Fruit fly (Drosophila melanogaster) whole organism, embryonic: ENCODE data around the gene Glyat.

Experiments
- CG11085 ChIP-seq: fragments of 200-800 bp; sonication (Bioruptor generic); IDR thresholded peaks from 2 replicates; pipeline ENCODE4 v1.3.6; 2022; ENCODE audit warnings: missing biosample characterization, missing genetic modification characterization
- CG11398 ChIP-seq: fragments of 200-800 bp; sonication (Bioruptor generic); optimal IDR thresholded peaks from 2 replicates; lab custom pipeline; 2016; ENCODE audit warnings: missing biosample characterization, missing genetic modification characterization
- CG11504 ChIP-seq: fragments of 200-800 bp; sonication (Bioruptor generic); optimal IDR thresholded peaks from 3 replicates; lab custom pipeline; 2019; ENCODE audit warnings: missing biosample characterization, mild to moderate bottlenecking, missing genetic modification characterization, moderate library complexity
- CG12155 ChIP-seq: fragments of 200-800 bp; sonication (Bioruptor generic); optimal IDR thresholded peaks from 3 replicates; lab custom pipeline; 2016; ENCODE audit warnings: missing biosample characterization, missing genetic modification characterization
- CG12659 ChIP-seq: fragments of 200-800 bp; sonication (Bioruptor generic); optimal IDR thresholded peaks from 3 replicates; lab custom pipeline; 2017; ENCODE audit warnings: mild to moderate bottlenecking, missing biosample characterization, missing genetic modification reagents, missing genetic modification characterization
- CG12744 ChIP-seq: fragments of 200-800 bp; sonication (Bioruptor generic); optimal IDR thresholded peaks from 2 replicates; lab custom pipeline; 2016; ENCODE audit warnings: missing biosample characterization, missing genetic modification characterization
- CG13424 ChIP-seq: fragments of 200-800 bp; sonication (Bioruptor generic); optimal IDR thresholded peaks from 2 replicates; lab custom pipeline; 2019; ENCODE audit warnings: missing biosample characterization, mild to moderate bottlenecking, missing genetic modification characterization, moderate library complexity
- CG14667 ChIP-seq: fragments of 200-800 bp; sonication (Bioruptor generic); IDR thresholded peaks from 2 replicates; pipeline ENCODE4 v1.3.6; 2022; ENCODE audit warnings: missing biosample characterization, missing genetic modification characterization
- CG15514 ChIP-seq: fragments of 200-800 bp; sonication (Bioruptor generic); optimal IDR thresholded peaks from 3 replicates; lab custom pipeline; 2017; ENCODE audit warnings: missing biosample characterization, missing genetic modification characterization, mild to moderate bottlenecking, moderate library complexity, missing genetic modification reagents
- CG17385 ChIP-seq: fragments of 200-800 bp; sonication (Bioruptor generic); optimal IDR thresholded peaks from 3 replicates; lab custom pipeline; 2018; ENCODE audit warnings: missing biosample characterization, mild to moderate bottlenecking, missing genetic modification characterization
- CG17568 ChIP-seq: fragments of 200-800 bp; sonication (Bioruptor generic); optimal IDR thresholded peaks from 2 replicates; lab custom pipeline; 2018; ENCODE audit warnings: missing biosample characterization, mild to moderate bottlenecking, missing genetic modification characterization, moderate library complexity
- CG1832 ChIP-seq: fragments of 200-800 bp; sonication (Bioruptor generic); optimal IDR thresholded peaks from 2 replicates; lab custom pipeline; 2017; ENCODE audit warnings: missing biosample characterization, mild to moderate bottlenecking, missing genetic modification characterization, inconsistent platforms
- CG18764 ChIP-seq: fragments of 200-800 bp; sonication (Bioruptor generic); optimal IDR thresholded peaks from 3 replicates; lab custom pipeline; 2016; ENCODE audit warnings: missing biosample characterization, missing genetic modification characterization
- CG2712 ChIP-seq: fragments of 200-800 bp; optimal IDR thresholded peaks from 3 replicates; lab custom pipeline; 2019; ENCODE audit warnings: missing biosample characterization, mild to moderate bottlenecking, missing genetic modification characterization, moderate library complexity
- CG32532 ChIP-seq: fragments of 200-800 bp; sonication (Bioruptor generic); IDR thresholded peaks from 2 replicates; pipeline ENCODE4 v1.3.6; 2022; ENCODE audit warnings: missing biosample characterization, missing genetic modification characterization
- CG32767 ChIP-seq: fragments of 200-800 bp; sonication (Bioruptor generic); IDR thresholded peaks from 2 replicates; pipeline ENCODE4 v1.3.6; 2022; ENCODE audit warnings: missing biosample characterization, missing genetic modification characterization
- CG3726 ChIP-seq: fragments of 200-800 bp; sonication (Bioruptor generic); IDR thresholded peaks from 3 replicates; pipeline ENCODE4, ENCODE4 v1.3.6; 2022; ENCODE audit warnings: missing biosample characterization, missing genetic modification characterization
- CG4730 ChIP-seq: fragments of 200-800 bp; sonication (Bioruptor generic); IDR thresholded peaks from 2 replicates; pipeline ENCODE4 v1.3.6; 2022; ENCODE audit warnings: missing biosample characterization, missing genetic modification characterization
- CG6854 ChIP-seq: fragments of 200-800 bp; sonication (Bioruptor generic); optimal IDR thresholded peaks from 3 replicates; lab custom pipeline; 2017; ENCODE audit warnings: missing biosample characterization, mild to moderate bottlenecking, missing genetic modification characterization
- CG8359 ChIP-seq: fragments of 200-800 bp; sonication (Bioruptor generic); optimal IDR thresholded peaks from 2 replicates; lab custom pipeline; 2017; ENCODE audit warnings: missing biosample characterization, mild to moderate bottlenecking, missing genetic modification characterization, borderline replicate concordance
- CG9817 ChIP-seq: fragments of 200-800 bp; sonication (Bioruptor generic); optimal IDR thresholded peaks from 2 replicates; lab custom pipeline; 2018; ENCODE audit warnings: missing biosample characterization, mild to moderate bottlenecking, missing genetic modification characterization, moderate library complexity
- Chrac-16 ChIP-seq: fragments of 200-800 bp; sonication (Bioruptor generic); optimal IDR thresholded peaks from 3 replicates; lab custom pipeline; 2016; ENCODE audit warnings: missing biosample characterization, missing genetic modification characterization
- CoRest ChIP-seq: fragments of 200-800 bp; sonication (Bioruptor generic); optimal IDR thresholded peaks from 3 replicates; lab custom pipeline; 2018; ENCODE audit warnings: missing biosample characterization, mild to moderate bottlenecking, missing genetic modification characterization, moderate library complexity
- Ets65A ChIP-seq: fragments of 200-800 bp; sonication (Bioruptor generic); peaks from one replicate; lab custom pipeline; 2016; ENCODE audit warnings: missing biosample characterization, missing genetic modification characterization
- H2.0 ChIP-seq: fragments of 200-800 bp; sonication (Bioruptor generic); IDR thresholded peaks from 2 replicates; pipeline ENCODE4 v1.3.6; 2022; ENCODE audit warnings: missing biosample characterization, missing genetic modification characterization
- Hmr ChIP-seq: fragments of 200-800 bp; sonication (Bioruptor generic); optimal IDR thresholded peaks from 3 replicates; lab custom pipeline; 2017; ENCODE audit warnings: mild to moderate bottlenecking, missing biosample characterization, missing genetic modification reagents, missing genetic modification characterization
- Jarid2 ChIP-seq: fragments of 200-800 bp; sonication (Bioruptor generic); optimal IDR thresholded peaks from 3 replicates; lab custom pipeline; 2017; ENCODE audit warnings: mild to moderate bottlenecking, missing biosample characterization, missing genetic modification reagents, missing genetic modification characterization
- Lhr ChIP-seq: fragments of 200-800 bp; sonication (Bioruptor generic); optimal IDR thresholded peaks from 3 replicates; lab custom pipeline; 2017; ENCODE audit warnings: mild to moderate bottlenecking, missing biosample characterization, missing genetic modification reagents, missing genetic modification characterization
- Meics ChIP-seq: fragments of 200-800 bp; sonication (Bioruptor generic); optimal IDR thresholded peaks from 2 replicates; lab custom pipeline; 2017; ENCODE audit warnings: missing biosample characterization, mild to moderate bottlenecking, missing genetic modification characterization
- Nf-YA ChIP-seq: fragments of 200-800 bp; sonication (Bioruptor generic); IDR thresholded peaks from 2 replicates; pipeline ENCODE4 v1.3.6; 2022; ENCODE audit warnings: missing biosample characterization, missing genetic modification characterization
- Nf-YB ChIP-seq: fragments of 200-800 bp; sonication (Bioruptor generic); optimal IDR thresholded peaks from 3 replicates; lab custom pipeline; 2019; ENCODE audit warnings: missing biosample characterization, mild to moderate bottlenecking, missing genetic modification characterization, moderate library complexity
- Sin3A ChIP-seq: fragments of >200 bp; optimal IDR thresholded peaks from 2 replicates; lab custom pipeline; 2018
- Sox102F ChIP-seq: fragments of 200-800 bp; sonication (Bioruptor generic); optimal IDR thresholded peaks from 2 replicates; lab custom pipeline; 2018; ENCODE audit warnings: missing biosample characterization, mild to moderate bottlenecking, missing genetic modification characterization, moderate library complexity
- Xrp1 ChIP-seq: fragments of 200-800 bp; sonication (Bioruptor generic); IDR thresholded peaks from 2 replicates; pipeline ENCODE4 v1.3.6; 2022; ENCODE audit warnings: missing biosample characterization, missing genetic modification characterization
- dpn ChIP-seq, 2 experiments: fragments of 200-800 bp; sonication (Bioruptor generic); optimal IDR thresholded peaks; 3 replicates each; lab custom pipeline; 2016; ENCODE audit warnings: missing biosample characterization in 2 of 2, missing genetic modification characterization in 2 of 2
- dysf ChIP-seq: fragments of 200-800 bp; sonication (Bioruptor generic); IDR thresholded peaks from 3 replicates; pipeline ENCODE4 v1.3.6; 2022; ENCODE audit warnings: missing biosample characterization, missing genetic modification characterization
- eve ChIP-seq, 2 experiments: fragments of >200 bp; optimal IDR thresholded peaks; 2 replicates each; lab custom pipeline; 2017; ENCODE audit warnings: missing biosample characterization in 2 of 2, missing genetic modification characterization in 2 of 2
- fru ChIP-seq: fragments of >200 bp; optimal IDR thresholded peaks from 2 replicates; lab custom pipeline; 2017
- fu2 ChIP-seq: fragments of 200-800 bp; sonication (Bioruptor generic); optimal IDR thresholded peaks from 2 replicates; lab custom pipeline; 2016; ENCODE audit warnings: missing biosample characterization, missing genetic modification characterization
- klu ChIP-seq: fragments of 200-800 bp; sonication (Bioruptor generic); IDR thresholded peaks from 2 replicates; pipeline ENCODE4 v1.3.6; 2022; ENCODE audit warnings: missing biosample characterization, missing genetic modification characterization
- lab ChIP-seq: fragments of 200-800 bp; sonication (Bioruptor generic); optimal IDR thresholded peaks from 3 replicates; lab custom pipeline; 2017; ENCODE audit warnings: missing biosample characterization, missing genetic modification characterization, mild to moderate bottlenecking, moderate library complexity, missing genetic modification reagents
- lbe ChIP-seq: fragments of 200-800 bp; sonication (Bioruptor generic); optimal IDR thresholded peaks from 2 replicates; lab custom pipeline; 2016; ENCODE audit warnings: missing biosample characterization, mild to moderate bottlenecking, missing genetic modification characterization
- lilli ChIP-seq: fragments of 200-800 bp; sonication (Bioruptor generic); optimal IDR thresholded peaks from 3 replicates; lab custom pipeline; 2016; ENCODE audit warnings: missing biosample characterization, missing genetic modification characterization
- lmd ChIP-seq: fragments of 200-800 bp; sonication (Bioruptor generic); IDR thresholded peaks from 2 replicates; pipeline ENCODE4 v1.3.6; 2022; ENCODE audit warnings: missing biosample characterization, missing genetic modification characterization
- nmo ChIP-seq: fragments of 200-800 bp; sonication (Bioruptor generic); optimal IDR thresholded peaks from 2 replicates; lab custom pipeline; 2018; ENCODE audit warnings: missing biosample characterization, mild to moderate bottlenecking, missing genetic modification characterization, moderate library complexity
- pan ChIP-seq, 4 experiments: fragments of >200 bp in 3 of 4; fragments of 200-800 bp in 1 of 4; sonication (Bioruptor generic) in 1 of 4; optimal IDR thresholded peaks in 3 of 4; IDR thresholded peaks in 1 of 4; 2 replicates each; pipeline versions ENCODE4 v1.3.6 to Lab custom; 2017 to 2022; ENCODE audit warnings: missing biosample characterization in 2 of 4, missing genetic modification characterization in 2 of 4, mixed read lengths in 1 of 4
- pb ChIP-seq: fragments of 200-800 bp; sonication (Bioruptor generic); optimal IDR thresholded peaks from 3 replicates; lab custom pipeline; 2016; ENCODE audit warnings: missing biosample characterization, missing genetic modification characterization
- pfk ChIP-seq: fragments of 200-800 bp; sonication (Bioruptor generic); optimal IDR thresholded peaks from 2 replicates; lab custom pipeline; 2018; ENCODE audit warnings: missing biosample characterization, mild to moderate bottlenecking, missing genetic modification characterization, moderate library complexity
- slbo ChIP-seq: fragments of 200-800 bp; sonication (Bioruptor generic); IDR thresholded peaks from 2 replicates; pipeline ENCODE4 v1.3.6; 2022; ENCODE audit warnings: missing biosample characterization, missing genetic modification characterization
- unpg ChIP-seq: fragments of 200-800 bp; sonication (Bioruptor generic); optimal IDR thresholded peaks from 3 replicates; lab custom pipeline; 2018; ENCODE audit warnings: missing biosample characterization, mild to moderate bottlenecking, missing genetic modification characterization, moderate library complexity
- vvl ChIP-seq: fragments of 200-800 bp; sonication (Bioruptor generic); IDR thresholded peaks from 2 replicates; pipeline ENCODE4 v1.3.6; 2022; ENCODE audit warnings: missing biosample characterization, missing genetic modification characterization

Glyat gene

DNA sequence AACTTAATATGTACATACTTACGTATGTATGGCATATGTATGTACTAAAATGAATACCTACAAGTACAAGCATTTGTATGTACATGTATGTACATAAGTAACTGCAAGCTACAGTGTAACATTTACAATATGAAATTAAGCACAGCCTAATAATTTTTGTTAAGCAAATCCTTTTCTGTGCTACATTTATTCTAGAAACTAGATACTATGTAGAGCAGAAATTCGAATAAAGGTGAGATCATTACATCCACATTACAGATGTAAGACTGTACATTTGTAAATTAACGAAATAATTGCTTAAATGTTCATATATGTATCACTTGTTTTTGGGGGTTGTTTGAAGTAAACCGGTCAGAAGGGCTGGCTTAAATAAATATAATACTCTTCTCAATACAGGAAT lies 18.5 kb downstream of the Glyat start (continued):
- TF ChIP-seq unpg, result peak; percentile 2
- TF ChIP-seq CG32532 (GFP tag; lab: Robert Waterston, UW), result no peak
- TF ChIP-seq klu, result no peak
- TF ChIP-seq pb (GFP tag; lab: Kevin White, UChicago), result no peak
- peak; percentile 6 for TF ChIP-seq CG9817
- TF ChIP-seq fu2 (GFP tag; lab: Kevin White, UChicago), result no peak
- TF ChIP-seq CG11398 (GFP tag; lab: Kevin White, UChicago), result no peak
- peak; percentile 43; the same call in 1 of the 2 replicates for TF ChIP-seq Xrp1 (GFP tag; lab: Robert Waterston, UW)
- TF ChIP-seq H2.0 (GFP tag; lab: Robert Waterston, UW), result peak; percentile 41; the same call in 1 of the 2 replicates
- TF ChIP-seq Ets65A (GFP tag; lab: Kevin White, UChicago), result no peak
- peak; percentile 36 for TF ChIP-seq Sox102F (GFP tag; lab: Kevin White, UChicago)
- TF ChIP-seq CG3726, result no peak
- TF ChIP-seq CG2712 (tag; lab: Kevin White, UChicago), result no peak
- no peak for TF ChIP-seq fru
- no peak for TF ChIP-seq CG32767
- TF ChIP-seq Lhr (GFP tag; lab: Kevin White, UChicago), result no peak
- TF ChIP-seq CG14667 (GFP tag; lab: Robert Waterston, UW), result no peak
- TF ChIP-seq nmo (GFP tag; lab: Kevin White, UChicago), result no peak
- TF ChIP-seq CG11504, result peak; percentile 43
- TF ChIP-seq CG6854 (GFP tag; lab: Kevin White, UChicago), result no peak
- TF ChIP-seq pan (optimal IDR thresholded peaks at IDR 0.05; lab: Kevin White, UChicago), result no peak
- TF ChIP-seq pan (GFP tag; optimal IDR thresholded peaks at IDR 0.05 in 1 of 2, IDR thresholded peaks at IDR 0.05 in 1 of 2), result peak in 1 of 2 experiments; percentile 42
- no peak for TF ChIP-seq Nf-YA (GFP tag; lab: Robert Waterston, UW)
- TF ChIP-seq CG12659 (GFP tag; lab: Kevin White, UChicago), result peak; percentile 18
- no peak for TF ChIP-seq Sin3A (lab: Kevin White, UChicago)
- 0 out of 2 replicates have a peak, but pooled peaks have one; percentile 29 for TF ChIP-seq lmd (GFP tag; lab: Robert Waterston, UW)
- TF ChIP-seq CG15514, result peak; percentile 17
- TF ChIP-seq CG13424 (tag; lab: Kevin White, UChicago), result peak; percentile 41
- TF ChIP-seq slbo (GFP tag; lab: Robert Waterston, UW), result peak; percentile 55; the same call in 1 of the 2 replicates
- TF ChIP-seq CG17568 (GFP tag; lab: Kevin White, UChicago), result peak; percentile 12
- TF ChIP-seq Meics (GFP tag; lab: Kevin White, UChicago), result no peak
- TF ChIP-seq CoRest (tag; lab: Kevin White, UChicago), result peak; percentile 10
- peak; percentile 16 for TF ChIP-seq Hmr
- TF ChIP-seq Nf-YB (GFP tag; lab: Kevin White, UChicago), result no peak
- no peak for TF ChIP-seq CG4730
- TF ChIP-seq dpn (GFP tag; optimal IDR thresholded peaks at IDR 0.05; lab: Kevin White, UChicago), result peak in 1 of 2 experiments; percentile 12
- TF ChIP-seq Chrac-16 (GFP tag; lab: Kevin White, UChicago), result peak; percentile 32
- no peak for TF ChIP-seq pfk (GFP tag; lab: Kevin White, UChicago)
- TF ChIP-seq Jarid2, result no peak
- no peak for TF ChIP-seq CG18764
- TF ChIP-seq lab (GFP tag; lab: Kevin White, UChicago), result peak; percentile 17
- TF ChIP-seq CG1832 (GFP tag; lab: Kevin White, UChicago), result no peak
- no peak for TF ChIP-seq CG8359 (GFP tag; lab: Kevin White, UChicago)
- TF ChIP-seq vvl, result peak; percentile 14; the same call in 1 of the 2 replicates
- peak; percentile 33 for TF ChIP-seq CG17385 (GFP tag; lab: Kevin White, UChicago)
- no peak for TF ChIP-seq lbe (GFP tag; lab: Kevin White, UChicago)
- TF ChIP-seq CG12155 (GFP tag; lab: Kevin White, UChicago), result peak; percentile 13
- TF ChIP-seq CG12744 (GFP tag; lab: Kevin White, UChicago), result peak; percentile 13
- TF ChIP-seq dysf (GFP tag; lab: Robert Waterston, UW), result peak; percentile 52
- peak; percentile 33 for TF ChIP-seq lilli
- TF ChIP-seq eve (GFP tag; optimal IDR thresholded peaks at IDR 0.05; lab: Kevin White, UChicago), result peak in 1 of 2 experiments; percentile 22
- no peak for TF ChIP-seq CG11085 (GFP tag; lab: Robert Waterston, UW)
